Fruit fly (Drosophila melanogaster): Measurements from ENCODE around the gene CG6638.
A peak's percentile ranks its signal among the peaks of the same experiment; 100 is the strongest.

CG6638 gene

dm6 chr3L:8525691-8526421 lies 50.0 kb downstream of the CG6638 start (continued):
- TF ChIP-seq CG15073 (GFP tag; optimal IDR thresholded peaks at IDR 0.05) (no peak), CG15269 (tag; optimal IDR thresholded peaks at IDR 0.05) (peak; percentile 38), Dref (GFP tag; IDR thresholded peaks at IDR 0.05) (no peak), NC2α (GFP tag; optimal IDR thresholded peaks at IDR 0.05) (no peak), NC2β (GFP tag; optimal IDR thresholded peaks at IDR 0.05) (no peak), Dip2 (GFP tag; IDR thresholded peaks at IDR 0.05) (no peak), da (GFP tag; optimal IDR thresholded peaks at IDR 0.05) (no peak), CG18011 (GFP tag; optimal IDR thresholded peaks at IDR 0.05) (no peak), trem (tag; optimal IDR thresholded peaks at IDR 0.05) (no peak), CG34224 (GFP tag; IDR thresholded peaks at IDR 0.05; ENCODE audit: partially characterized antibody) (no peak), CG17385 (GFP tag; optimal IDR thresholded peaks at IDR 0.05) (peak; percentile 15), CG10462 (GFP tag; optimal IDR thresholded peaks at IDR 0.05) (no peak), tin (GFP tag; optimal IDR thresholded peaks at IDR 0.05) (no peak), CG10321 (GFP tag; IDR thresholded peaks at IDR 0.05) (no peak), prd (optimal IDR thresholded peaks at IDR 0.05) (no peak), prd (GFP tag; IDR thresholded peaks at IDR 0.05) (peak; percentile 13; the same call in 1 of the 3 replicates), her (GFP tag; optimal IDR thresholded peaks at IDR 0.05) (peak; percentile 26), amos (GFP tag; IDR thresholded peaks at IDR 0.05; ENCODE audit: partially characterized antibody) (no peak), CG1792 (GFP tag; optimal IDR thresholded peaks at IDR 0.05) (no peak), danr (GFP tag; IDR thresholded peaks at IDR 0.05) (no peak), Chrac-16 (GFP tag; optimal IDR thresholded peaks at IDR 0.05) (peak; percentile 22), eyg (GFP tag; optimal IDR thresholded peaks at IDR 0.05) (peak; percentile 27), pb (GFP tag; optimal IDR thresholded peaks at IDR 0.05) (no peak), Dek (tag; optimal IDR thresholded peaks at IDR 0.05) (peak; percentile 43), dimm (GFP tag; IDR thresholded peaks at IDR 0.05) (no peak), cg (GFP tag; optimal IDR thresholded peaks at IDR 0.05) (peak; percentile 84), CG4404 (GFP tag; IDR thresholded peaks at IDR 0.05) (no peak), B-H2 (GFP tag; optimal IDR thresholded peaks at IDR 0.05) (no peak), CG11696 (GFP tag; IDR thresholded peaks at IDR 0.05) (no peak), CG6854 (GFP tag; optimal IDR thresholded peaks at IDR 0.05) (peak; percentile 27), CG7987 (GFP tag; optimal IDR thresholded peaks at IDR 0.05) (no peak), Atf6 (GFP tag; IDR thresholded peaks at IDR 0.05) (0 out of 2 replicates have a peak, but pooled peaks have one; percentile 46), CG10366 (GFP tag; IDR thresholded peaks at IDR 0.05) (no peak), Usf (GFP tag; optimal IDR thresholded peaks at IDR 0.05) (peak; percentile 40), wek (GFP tag; optimal IDR thresholded peaks at IDR 0.05) (peak; percentile 32), Drgx (GFP tag; IDR thresholded peaks at IDR 0.05) (no peak), CG30403 (GFP tag; optimal IDR thresholded peaks at IDR 0.05) (peak; percentile 45), D19B (GFP tag; optimal IDR thresholded peaks at IDR 0.05) (peak; percentile 54), Nf-YB (GFP tag; optimal IDR thresholded peaks at IDR 0.05) (no peak), CG43689 (GFP tag; IDR thresholded peaks at IDR 0.05) (no peak), Myb (GFP tag; optimal IDR thresholded peaks at IDR 0.05) (no peak), Scr (GFP tag; IDR thresholded peaks at IDR 0.05; ENCODE audit: partially characterized antibody) (no peak), wor (GFP tag; IDR thresholded peaks at IDR 0.05) (no peak), CG16779 (GFP tag; IDR thresholded peaks at IDR 0.05) (no peak), CG14965 (GFP tag; optimal IDR thresholded peaks at IDR 0.05; ENCODE audit: borderline replicate concordance) (no peak), jing (GFP tag; optimal IDR thresholded peaks at IDR 0.05) (no peak), sd (tag; optimal IDR thresholded peaks at IDR 0.05) (peak; percentile 81), nom (GFP tag; optimal IDR thresholded peaks at IDR 0.05) (no peak), CG3847 (GFP tag; IDR thresholded peaks at IDR 0.05) (0 out of 2 replicates have a peak, but pooled peaks have one; percentile 5), slbo (GFP tag; IDR thresholded peaks at IDR 0.05) (peak; percentile 28; the same call in 1 of the 2 replicates), klu (GFP tag; IDR thresholded peaks at IDR 0.05) (no peak)
